Worm (Caenorhabditis elegans): ENCODE measurements around the gene Y54G2A.16.

Y54G2A.16 gene

DNA sequence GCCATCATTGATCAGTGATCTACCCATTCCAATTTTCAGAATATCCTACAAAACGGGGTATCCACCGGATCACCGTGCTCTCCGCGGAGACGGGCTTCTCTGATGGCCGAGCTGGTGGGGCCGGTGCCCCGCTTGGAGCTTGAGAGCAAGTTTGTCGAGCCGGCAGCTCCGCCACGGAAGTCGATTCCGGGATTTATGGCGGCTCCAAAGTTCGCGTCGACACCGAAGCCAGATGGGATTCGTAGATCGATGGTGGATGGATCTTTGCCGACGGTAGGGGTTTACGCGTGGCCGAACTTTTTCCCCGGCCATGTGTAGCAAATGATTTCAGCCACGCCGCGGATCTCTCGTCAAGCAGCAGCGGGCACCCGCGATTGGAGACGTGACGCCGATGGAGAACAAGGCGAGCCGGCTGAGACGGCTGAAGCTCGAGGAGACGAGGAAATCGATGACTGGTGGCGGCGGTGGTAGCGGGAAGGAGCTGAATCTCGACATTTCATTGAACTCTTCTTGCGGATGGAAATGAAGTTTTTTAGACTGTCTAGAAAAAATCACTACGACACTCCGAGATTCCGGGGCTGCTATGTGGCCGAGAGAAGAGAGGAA lies 24.0 kb upstream of the Y54G2A.16 start:
- no peak for TF ChIP-seq unc-39 (tag; optimal IDR thresholded peaks at IDR 0.05)
- no peak for TF ChIP-seq nhr-12 (tag; optimal IDR thresholded peaks at IDR 0.05)
- no peak for TF ChIP-seq unc-62 (GFP tag; optimal IDR thresholded peaks at IDR 0.05)
- TF ChIP-seq sptf-1 (tag; optimal IDR thresholded peaks at IDR 0.05), result no peak
- TF ChIP-seq drap-1 (GFP tag; optimal IDR thresholded peaks at IDR 0.05), result no peak
- TF ChIP-seq bed-3 (GFP tag; optimal IDR thresholded peaks at IDR 0.05), result no peak
- no peak for TF ChIP-seq sem-2 (GFP tag; optimal IDR thresholded peaks at IDR 0.05)
- no peak for TF ChIP-seq lin-13 (tag; optimal IDR thresholded peaks at IDR 0.05)
- TF ChIP-seq elt-1 (tag; optimal IDR thresholded peaks at IDR 0.05; ENCODE audit: borderline replicate concordance, insufficient read depth), result no peak
- TF ChIP-seq zip-8 (tag; optimal IDR thresholded peaks at IDR 0.05), result no peak

ce11 chrIV:2887245-2887644 lies 22.6 kb upstream of the Y54G2A.16 start:
- no peak for TF ChIP-seq nhr-76 (tag; optimal IDR thresholded peaks at IDR 0.05)
- TF ChIP-seq nhr-237 (tag; optimal IDR thresholded peaks at IDR 0.05), result no peak
- TF ChIP-seq ces-1 (GFP tag; optimal IDR thresholded peaks at IDR 0.05), result no peak
- no peak for TF ChIP-seq nhr-2 (tag; optimal IDR thresholded peaks at IDR 0.05)
- TF ChIP-seq mls-2 (tag; optimal IDR thresholded peaks at IDR 0.05), result no peak

DNA sequence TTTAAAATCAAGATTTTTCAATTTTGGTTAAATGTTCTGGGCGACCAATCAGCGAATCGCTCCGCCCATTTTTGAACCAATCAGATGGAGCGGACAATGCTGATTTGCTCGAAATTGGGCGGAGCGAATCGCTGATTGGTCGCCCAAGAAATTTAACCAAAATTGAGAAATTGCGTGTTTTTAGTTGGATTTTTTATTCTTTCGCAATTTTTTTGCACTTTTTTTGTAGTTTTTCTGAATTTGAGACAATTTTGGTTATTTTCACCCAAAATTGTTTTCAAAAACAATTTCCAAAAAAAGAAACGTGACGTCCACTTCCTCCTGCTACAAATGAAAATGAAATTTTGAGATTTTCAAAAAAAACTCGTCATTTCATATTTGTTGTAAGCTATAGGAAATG lies 22.0 kb upstream of the Y54G2A.16 start, which contains the start of gene dml-1:
Gene dml-1, plus strand, starts transcription at position 301 of the 400 bp plus-strand sequence.
- TF ChIP-seq unc-120 (tag; optimal IDR thresholded peaks at IDR 0.05; ENCODE audit: poor library complexity, severe bottlenecking) (no peak), flh-1 (GFP tag; optimal IDR thresholded peaks at IDR 0.05) (no peak), ces-1 (GFP tag; optimal IDR thresholded peaks at IDR 0.05) (no peak), ztf-11 (tag; optimal IDR thresholded peaks at IDR 0.05) (no peak), pha-4 (tag; optimal IDR thresholded peaks at IDR 0.05) (no peak), mls-2 (tag; optimal IDR thresholded peaks at IDR 0.05) (no peak)

DNA sequence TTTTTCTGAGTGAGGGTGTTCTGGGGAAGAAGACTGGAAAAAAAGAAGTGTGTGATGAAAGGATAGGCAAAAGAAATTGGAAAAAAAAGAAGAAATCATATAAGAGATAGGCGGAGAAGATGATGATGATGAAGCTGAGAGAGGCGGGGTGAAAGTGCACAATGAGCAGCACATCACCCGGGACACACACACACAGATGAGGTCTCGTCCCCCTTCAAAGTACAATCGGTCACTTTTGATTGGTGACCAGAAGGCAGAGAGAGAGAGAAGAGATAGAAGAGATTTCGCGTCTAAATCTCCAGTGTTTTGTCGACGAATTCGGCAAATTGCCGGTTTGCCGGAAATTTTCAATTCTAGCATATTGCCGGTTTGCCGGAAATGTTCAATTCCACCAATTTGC lies 20.6 kb upstream of the Y54G2A.16 start:
- TF ChIP-seq lin-13 (tag; optimal IDR thresholded peaks at IDR 0.05) (no peak), unc-39 (tag; optimal IDR thresholded peaks at IDR 0.05) (no peak), nhr-237 (tag; optimal IDR thresholded peaks at IDR 0.05) (no peak), flh-1 (GFP tag; optimal IDR thresholded peaks at IDR 0.05) (no peak), lin-32 (GFP tag; optimal IDR thresholded peaks at IDR 0.05) (no peak), hlh-1 (tag; optimal IDR thresholded peaks at IDR 0.05) (peak; percentile 36), mep-1 (tag; optimal IDR thresholded peaks at IDR 0.05) (no peak), unc-120 (tag; optimal IDR thresholded peaks at IDR 0.05; ENCODE audit: poor library complexity, severe bottlenecking) (peak; percentile 1), drap-1 (GFP tag; optimal IDR thresholded peaks at IDR 0.05) (no peak), unc-62 (GFP tag; optimal IDR thresholded peaks at IDR 0.05) (peak; percentile 39), ham-2 (GFP tag; optimal IDR thresholded peaks at IDR 0.05) (no peak), blmp-1 (tag; optimal IDR thresholded peaks at IDR 0.05) (no peak)

ce11 chrIV:2858734-2859133 lies 5.9 kb downstream of the Y54G2A.16 start:
- TF ChIP-seq nhr-28 (tag; optimal IDR thresholded peaks at IDR 0.05), result no peak
- no peak for TF ChIP-seq nhr-76 (tag; optimal IDR thresholded peaks at IDR 0.05)
- TF ChIP-seq elt-1 (tag; optimal IDR thresholded peaks at IDR 0.05; ENCODE audit: borderline replicate concordance, insufficient read depth), result no peak
- no peak for TF ChIP-seq blmp-1 (tag; optimal IDR thresholded peaks at IDR 0.05)
- TF ChIP-seq ham-2 (GFP tag; optimal IDR thresholded peaks at IDR 0.05), result no peak
- no peak for TF ChIP-seq flh-1 (GFP tag; optimal IDR thresholded peaks at IDR 0.05)
- TF ChIP-seq unc-39 (tag; optimal IDR thresholded peaks at IDR 0.05), result no peak
- TF ChIP-seq drap-1 (GFP tag; optimal IDR thresholded peaks at IDR 0.05), result no peak
- no peak for TF ChIP-seq mab-5 (tag; optimal IDR thresholded peaks at IDR 0.05)
- TF ChIP-seq ceh-43 (GFP tag; optimal IDR thresholded peaks at IDR 0.05), result no peak
- no peak for TF ChIP-seq lsy-2 (tag; optimal IDR thresholded peaks at IDR 0.05)
- no peak for TF ChIP-seq hlh-1 (tag; optimal IDR thresholded peaks at IDR 0.05)
- no peak for TF ChIP-seq ceh-83 (GFP tag; optimal IDR thresholded peaks at IDR 0.05)

All from whole organism, mixed stage, embryonic.